Worm (Caenorhabditis elegans) whole organism, midembryonic: ENCODE measurements around the gene sas-5.

Experiments
- T22C8.4 ChIP-seq: fragments of 200-800 bp; sonication (Bioruptor generic); IDR thresholded peaks from 2 replicates; pipeline ENCODE4 v1.3.6; 2022; ENCODE audit warnings: missing genetic modification characterization, missing compliant biosample characterization
- flt-1 ChIP-seq: fragments of 200-800 bp; sonication (Bioruptor generic); IDR thresholded peaks from 2 replicates; pipeline ENCODE4 v1.3.6; 2022; ENCODE audit warnings: missing genetic modification characterization, missing compliant biosample characterization
- klf-2 ChIP-seq: fragments of 200-800 bp; sonication (Bioruptor generic); conservative IDR thresholded peaks from 2 replicates; pipeline ENCODE4 v1.3.6; 2022; ENCODE audit warnings: missing genetic modification reagents, missing genetic modification characterization, missing compliant biosample characterization
- ref-1 ChIP-seq: fragments of 200-800 bp; sonication (Bioruptor generic); conservative IDR thresholded peaks from 2 replicates; pipeline ENCODE4 v1.3.6; 2022; ENCODE audit warnings: missing genetic modification reagents, missing genetic modification characterization, missing compliant biosample characterization
- ztf-23 ChIP-seq: fragments of 200-800 bp; sonication (Bioruptor generic); IDR thresholded peaks from 2 replicates; pipeline ENCODE4 v1.3.6; 2022; ENCODE audit warnings: missing genetic modification reagents, missing genetic modification characterization, missing compliant biosample characterization

- TF ChIP-seq T22C8.4 (GFP tag; lab: Robert Waterston, UW) (no peak), ref-1 (no peak), ztf-23 (no peak), flt-1 (GFP tag; lab: Robert Waterston, UW) (no peak), klf-2 (GFP tag; lab: Robert Waterston, UW) (no peak)
Observed at ce11 chrV:11641298-11641787, 30.8 kb downstream of the sas-5 start.
